Worm (Caenorhabditis elegans): ENCODE measurements around the gene cyp-13A6.

The cyp-13A6 gene

ce11 chrII:9753056-9753455, 49.6 kb downstream of the cyp-13A6 start, which contains the start of gene Y53C12B.7:
Gene Y53C12B.7 (minus strand): TSS chrII:9753218.
- TF ChIP-seq unc-120 (tag; optimal IDR thresholded peaks at IDR 0.05; ENCODE audit: poor library complexity, severe bottlenecking) (no peak), M03D4.4 (tag; optimal IDR thresholded peaks at IDR 0.05) (no peak), elt-1 (tag; optimal IDR thresholded peaks at IDR 0.05; ENCODE audit: borderline replicate concordance, insufficient read depth) (no peak), ceh-83 (GFP tag; optimal IDR thresholded peaks at IDR 0.05) (no peak), nhr-12 (tag; optimal IDR thresholded peaks at IDR 0.05) (no peak), nhr-28 (tag; optimal IDR thresholded peaks at IDR 0.05) (no peak), drap-1 (GFP tag; optimal IDR thresholded peaks at IDR 0.05) (no peak), ztf-11 (tag; optimal IDR thresholded peaks at IDR 0.05) (no peak), unc-62 (GFP tag; optimal IDR thresholded peaks at IDR 0.05) (no peak), zip-8 (tag; optimal IDR thresholded peaks at IDR 0.05) (no peak), bed-3 (GFP tag; optimal IDR thresholded peaks at IDR 0.05) (no peak), ceh-43 (GFP tag; optimal IDR thresholded peaks at IDR 0.05) (no peak), nhr-76 (tag; optimal IDR thresholded peaks at IDR 0.05) (no peak), ham-2 (GFP tag; optimal IDR thresholded peaks at IDR 0.05) (no peak), cnd-1 (tag; optimal IDR thresholded peaks at IDR 0.05) (no peak), unc-39 (tag; optimal IDR thresholded peaks at IDR 0.05) (no peak), sem-2 (GFP tag; optimal IDR thresholded peaks at IDR 0.05) (no peak), mab-5 (tag; optimal IDR thresholded peaks at IDR 0.05) (no peak), lin-32 (GFP tag; optimal IDR thresholded peaks at IDR 0.05) (no peak), nhr-2 (tag; optimal IDR thresholded peaks at IDR 0.05) (no peak)

DNA sequence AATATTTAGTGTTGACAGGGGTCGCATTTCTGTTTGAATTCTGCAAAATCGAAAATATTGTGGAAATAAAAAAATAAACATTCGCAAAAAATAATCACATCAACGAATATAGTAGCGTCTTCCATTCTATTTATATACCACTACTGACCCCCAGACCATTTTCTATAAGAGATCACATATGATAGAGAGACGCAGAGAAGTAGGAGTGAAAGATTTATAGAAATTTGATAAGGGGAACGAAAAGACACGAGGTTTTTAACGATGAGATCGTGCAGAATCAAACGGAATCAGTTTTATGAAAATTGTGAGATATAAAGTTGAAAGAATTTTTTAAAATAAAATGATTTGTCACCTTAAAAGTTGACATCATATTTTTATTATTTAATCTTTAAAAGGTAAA, 50.3 kb downstream of the cyp-13A6 start:
- TF ChIP-seq ztf-11 (tag; optimal IDR thresholded peaks at IDR 0.05) (no peak), tbx-8 (GFP tag; optimal IDR thresholded peaks at IDR 0.05) (no peak), nhr-12 (tag; optimal IDR thresholded peaks at IDR 0.05) (no peak), sptf-1 (tag; optimal IDR thresholded peaks at IDR 0.05) (no peak)
